Worm (Caenorhabditis elegans) whole organism, L4 larva: ENCODE results near the gene sra-38.

Experiments used
- F10B5.3 ChIP-seq: sonication (generic microtip); optimal IDR thresholded peaks from 2 replicates; lab custom pipeline; 2016; ENCODE audit warnings: mild to moderate bottlenecking, missing genetic modification characterization, missing compliant biosample characterization
- F26F4.8 ChIP-seq: fragments of 200-800 bp; sonication (Bioruptor generic); conservative IDR thresholded peaks from 2 replicates; pipeline ENCODE4 v1.3.6; 2022; ENCODE audit warnings: missing genetic modification characterization, missing compliant biosample characterization
- F49E8.2 ChIP-seq: sonication (generic microtip); optimal IDR thresholded peaks from 2 replicates; lab custom pipeline; 2016; ENCODE audit warnings: missing compliant biosample characterization, mild to moderate bottlenecking, missing genetic modification characterization, borderline replicate concordance
- T20F7.1 ChIP-seq: fragments of 200-800 bp; sonication (Bioruptor generic); optimal IDR thresholded peaks from 2 replicates; lab custom pipeline; 2018; ENCODE audit warnings: mild to moderate bottlenecking, missing genetic modification characterization, missing compliant biosample characterization
- arid-1 ChIP-seq: fragments of 200-800 bp; sonication (Bioruptor generic); conservative IDR thresholded peaks from 2 replicates; pipeline ENCODE4 v1.3.6; 2022; ENCODE audit warnings: missing genetic modification reagents, missing genetic modification characterization, missing compliant biosample characterization
- attf-4 ChIP-seq: sonication (generic microtip); optimal IDR thresholded peaks from 3 replicates; lab custom pipeline; 2017; ENCODE audit warnings: missing biosample characterization, missing genetic modification characterization
- ceh-20 ChIP-seq: fragments of 200-800 bp; sonication (Bioruptor generic); IDR thresholded peaks from 2 replicates; pipeline ENCODE4 v1.3.6; 2022; ENCODE audit warnings: missing genetic modification reagents, missing genetic modification characterization, missing compliant biosample characterization
- ceh-28 ChIP-seq: fragments of 150-350 bp; optimal IDR thresholded peaks from 2 replicates; lab custom pipeline; 2014; ENCODE audit warnings: missing biosample characterization, missing genetic modification reagents, missing genetic modification characterization
- ceh-44 ChIP-seq: fragments of 200-800 bp; sonication (Bioruptor generic); IDR thresholded peaks from 2 replicates; pipeline ENCODE4 v1.3.6; 2022; ENCODE audit warnings: missing genetic modification reagents, missing genetic modification characterization, missing compliant biosample characterization
- ceh-62 ChIP-seq: sonication (generic microtip); optimal IDR thresholded peaks from 2 replicates; lab custom pipeline; 2017; ENCODE audit warnings: missing biosample characterization, missing genetic modification characterization
- ces-1 ChIP-seq: fragments of 150-350 bp; sonication (generic microtip); optimal IDR thresholded peaks from 4 replicates; lab custom pipeline; 2014; ENCODE audit warnings: missing biosample characterization, missing genetic modification reagents, missing genetic modification characterization
- daf-16 ChIP-seq, 3 experiments: sonication (generic microtip); optimal IDR thresholded peaks; 2 replicates each; lab custom pipeline; 2016 to 2017; ENCODE audit warnings: missing genetic modification characterization in 3 of 3, missing genetic modification reagents in 3 of 3, mild to moderate bottlenecking in 2 of 3, missing compliant biosample characterization in 2 of 3, missing biosample characterization in 1 of 3, moderate library complexity in 1 of 3
- dmd-6 ChIP-seq: fragments of 200-800 bp; sonication (Bioruptor generic); IDR thresholded peaks from 2 replicates; pipeline ENCODE4 v1.3.6; 2022; ENCODE audit warnings: missing genetic modification reagents, missing genetic modification characterization, missing compliant biosample characterization
- dmd-9 ChIP-seq: fragments of 200-800 bp; sonication (Bioruptor generic); IDR thresholded peaks from 2 replicates; pipeline ENCODE4 v1.3.6; 2022; ENCODE audit warnings: missing genetic modification reagents, missing genetic modification characterization, missing compliant biosample characterization
- dpl-1 ChIP-seq: fragments of 150-350 bp; optimal IDR thresholded peaks from 2 replicates; lab custom pipeline; 2014; ENCODE audit warnings: missing biosample characterization, missing genetic modification reagents, missing genetic modification characterization
- duxl-1 ChIP-seq: sonication (generic microtip); optimal IDR thresholded peaks from 2 replicates; lab custom pipeline; 2016; ENCODE audit warnings: mild to moderate bottlenecking, missing genetic modification characterization, moderate library complexity, missing compliant biosample characterization; ENCODE audit not compliant: poor library complexity
- dve-1 ChIP-seq: sonication (generic microtip); optimal IDR thresholded peaks from 2 replicates; lab custom pipeline; 2017; ENCODE audit warnings: antibody characterized with exemption, mild to moderate bottlenecking, missing genetic modification characterization, missing compliant biosample characterization; ENCODE audit not compliant: insufficient read depth
- egl-43 ChIP-seq: fragments of 200-800 bp; sonication (Bioruptor generic); IDR thresholded peaks from 2 replicates; pipeline ENCODE4 v1.3.6; 2022; ENCODE audit warnings: missing genetic modification reagents, missing genetic modification characterization, missing compliant biosample characterization
- fos-1 ChIP-seq: fragments of 150-350 bp; optimal IDR thresholded peaks from 2 replicates; lab custom pipeline; 2014; ENCODE audit warnings: missing biosample characterization, missing genetic modification characterization
- gei-8 ChIP-seq: fragments of 200-800 bp; sonication (Bioruptor generic); optimal IDR thresholded peaks from 2 replicates; lab custom pipeline; 2018; ENCODE audit warnings: mild to moderate bottlenecking, missing genetic modification characterization, missing compliant biosample characterization
- hlh-11 ChIP-seq: fragments of 200-800 bp; sonication (Bioruptor generic); optimal IDR thresholded peaks from 2 replicates; lab custom pipeline; 2018; ENCODE audit warnings: mild to moderate bottlenecking, missing genetic modification characterization, missing compliant biosample characterization
- hlh-30 ChIP-seq: sonication (generic microtip); optimal IDR thresholded peaks from 2 replicates; lab custom pipeline; 2017; ENCODE audit warnings: antibody characterized with exemption, mild to moderate bottlenecking, missing genetic modification characterization, missing compliant biosample characterization; ENCODE audit not compliant: insufficient read depth
- hmg-1.1 ChIP-seq: fragments of 200-800 bp; sonication (Bioruptor generic); IDR thresholded peaks from 2 replicates; pipeline ENCODE4 v1.3.6; 2022; ENCODE audit warnings: missing genetic modification reagents, missing genetic modification characterization, missing compliant biosample characterization
- lim-7 ChIP-seq: fragments of 200-800 bp; sonication (Bioruptor generic); IDR thresholded peaks from 2 replicates; pipeline ENCODE4 v1.3.6; 2022; ENCODE audit warnings: missing genetic modification characterization, missing compliant biosample characterization
- lin-1 ChIP-seq: fragments of 200-800 bp; sonication (Bioruptor generic); IDR thresholded peaks from 2 replicates; pipeline ENCODE4 v1.3.6; 2022; ENCODE audit warnings: missing genetic modification reagents, missing genetic modification characterization, missing compliant biosample characterization
- lin-13 ChIP-seq: fragments of 150-350 bp; optimal IDR thresholded peaks from 2 replicates; lab custom pipeline; 2014; ENCODE audit warnings: missing biosample characterization, missing genetic modification reagents, missing genetic modification characterization
- lin-38 ChIP-seq: fragments of 200-800 bp; sonication (Bioruptor generic); IDR thresholded peaks from 2 replicates; pipeline ENCODE4 v1.3.6; 2022; ENCODE audit warnings: missing genetic modification reagents, missing genetic modification characterization, missing compliant biosample characterization
- lin-39 ChIP-seq: fragments of 150-350 bp; optimal IDR thresholded peaks from 2 replicates; lab custom pipeline; 2014; ENCODE audit warnings: missing biosample characterization, missing genetic modification reagents, missing genetic modification characterization
- mdl-1 ChIP-seq, 2 experiments: fragments of 150-350 bp in 1 of 2; sonication (generic microtip) in 1 of 2; optimal IDR thresholded peaks; 2 replicates each; lab custom pipeline; 2014 to 2017; ENCODE audit warnings: missing biosample characterization in 2 of 2, missing genetic modification characterization in 2 of 2
- mdt-29 ChIP-seq: fragments of 200-800 bp; sonication (Bioruptor generic); IDR thresholded peaks from 2 replicates; pipeline ENCODE4 v1.3.6; 2022; ENCODE audit warnings: missing genetic modification reagents, missing genetic modification characterization, missing compliant biosample characterization
- mxl-2 ChIP-seq: fragments of 200-800 bp; sonication (Bioruptor generic); conservative IDR thresholded peaks from 2 replicates; pipeline ENCODE4 v1.3.6; 2022; ENCODE audit warnings: missing genetic modification reagents, missing genetic modification characterization, missing compliant biosample characterization
- mxl-3 ChIP-seq: fragments of 200-800 bp; sonication (Bioruptor generic); optimal IDR thresholded peaks from 2 replicates; lab custom pipeline; 2018; ENCODE audit warnings: mild to moderate bottlenecking, missing genetic modification characterization, missing compliant biosample characterization
- nhr-10 ChIP-seq: fragments of 150-350 bp; optimal IDR thresholded peaks from 2 replicates; lab custom pipeline; 2014; ENCODE audit warnings: missing biosample characterization, missing genetic modification characterization
- nhr-25 ChIP-seq: sonication (generic microtip); optimal IDR thresholded peaks from 2 replicates; lab custom pipeline; 2017; ENCODE audit warnings: missing genetic modification characterization, mild to moderate bottlenecking, missing compliant biosample characterization, antibody characterized with exemption, moderate library complexity, borderline replicate concordance; ENCODE audit not compliant: insufficient read depth
- nhr-28 ChIP-seq: fragments of 150-350 bp; optimal IDR thresholded peaks from 2 replicates; lab custom pipeline; 2014; ENCODE audit warnings: missing biosample characterization, missing genetic modification characterization
- nhr-6 ChIP-seq: fragments of 150-350 bp; optimal IDR thresholded peaks from 2 replicates; lab custom pipeline; 2014; ENCODE audit warnings: missing biosample characterization, missing genetic modification characterization
- nhr-76 ChIP-seq: fragments of 150-350 bp; optimal IDR thresholded peaks from 2 replicates; lab custom pipeline; 2014; ENCODE audit warnings: missing biosample characterization, missing genetic modification characterization
- nhr-77 ChIP-seq: fragments of 150-350 bp; optimal IDR thresholded peaks from 2 replicates; lab custom pipeline; 2014; ENCODE audit warnings: missing biosample characterization, missing genetic modification characterization
- pqm-1 ChIP-seq: sonication (generic microtip); optimal IDR thresholded peaks from 2 replicates; lab custom pipeline; 2017; ENCODE audit warnings: missing biosample characterization, missing genetic modification characterization
- saeg-2 ChIP-seq: fragments of 200-800 bp; sonication (Bioruptor generic); IDR thresholded peaks from 2 replicates; pipeline ENCODE4 v1.3.6; 2022; ENCODE audit warnings: missing genetic modification reagents, missing genetic modification characterization, missing compliant biosample characterization
- set-16 ChIP-seq: fragments of 200-800 bp; sonication (Bioruptor generic); IDR thresholded peaks from 2 replicates; pipeline ENCODE4 v1.3.6; 2022; ENCODE audit warnings: missing genetic modification reagents, missing genetic modification characterization, missing compliant biosample characterization
- unc-62 ChIP-seq, 3 experiments: fragments of 150-350 bp in 1 of 3; sonication (generic microtip); optimal IDR thresholded peaks in 2 of 3; peaks in 1 of 3; 1 replicate in 1 of 3; 2 replicates in 2 of 3; lab custom pipeline; 2014 to 2017; ENCODE audit warnings: missing biosample characterization in 3 of 3, missing genetic modification characterization in 3 of 3, missing genetic modification reagents in 3 of 3, missing genotype in 1 of 3
- zip-2 ChIP-seq: fragments of 150-350 bp; optimal IDR thresholded peaks from 2 replicates; lab custom pipeline; 2014; ENCODE audit warnings: missing biosample characterization, missing genetic modification characterization
- ztf-11 ChIP-seq: fragments of 150-350 bp; optimal IDR thresholded peaks from 2 replicates; lab custom pipeline; 2014; ENCODE audit warnings: missing biosample characterization, missing genetic modification characterization

The sra-38 gene

ce11 chrX:13937350-13937749 is 37.4 kb upstream of the sra-38 start:
- TF ChIP-seq ztf-11 (tag; lab: Kevin White, UChicago) (no peak), nhr-28 (tag; lab: Kevin White, UChicago) (peak; percentile 32), F26F4.8 (no peak), dmd-6 (GFP tag; lab: Robert Waterston, UW) (peak; percentile 67), hlh-11 (peak; percentile 55), nhr-25 (tag; lab: Kevin White, UChicago) (no peak), unc-62 (GFP tag; optimal IDR thresholded peaks at IDR 0.05 in 1 of 2; lab: Kevin White, UChicago) (peak in 1 of 2 experiments; percentile 84), unc-62 (tag; optimal IDR thresholded peaks at IDR 0.05; lab: Kevin White, UChicago) (no peak), pqm-1 (tag; lab: Kevin White, UChicago) (peak; percentile 88), dve-1 (tag; lab: Kevin White, UChicago) (peak; percentile 44), daf-16 (GFP tag; optimal IDR thresholded peaks at IDR 0.05; lab: Kevin White, UChicago) (no peak), daf-16 (tag; optimal IDR thresholded peaks at IDR 0.05; lab: Kevin White, UChicago) (peak; percentile 39)

DNA sequence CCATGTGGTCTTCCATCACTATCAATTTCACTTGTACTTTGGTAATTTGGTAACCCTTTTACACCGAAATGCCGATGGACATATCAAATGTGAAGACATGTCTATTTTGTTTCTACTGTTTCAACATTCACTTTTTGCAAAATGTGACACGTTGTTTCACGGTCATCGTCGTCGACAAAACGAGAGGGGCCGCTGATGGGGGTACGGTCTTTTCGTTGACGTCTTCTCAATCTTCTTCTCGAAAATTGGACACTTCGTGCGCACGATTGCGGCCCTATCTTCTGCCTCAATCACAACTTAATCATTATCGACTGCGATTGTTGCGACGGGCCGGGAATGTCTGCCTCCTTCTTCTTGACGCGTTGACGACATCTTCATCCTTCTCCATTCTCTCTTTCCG is 36.8 kb upstream of the sra-38 start:
- TF ChIP-seq gei-8 (GFP tag; lab: Kevin White, UChicago), result no peak
- no peak for TF ChIP-seq set-16
- no peak for TF ChIP-seq lin-39 (tag; lab: Kevin White, UChicago)
- TF ChIP-seq nhr-76, result no peak
- TF ChIP-seq ces-1, result no peak
- TF ChIP-seq hmg-1.1 (GFP tag; lab: Robert Waterston, UW), result no peak
- TF ChIP-seq ceh-44 (GFP tag; lab: Robert Waterston, UW), result no peak
- no peak for TF ChIP-seq F10B5.3 (tag; lab: Kevin White, UChicago)
- TF ChIP-seq nhr-77, result no peak
- no peak for TF ChIP-seq lin-38
- TF ChIP-seq hlh-30 (tag; lab: Kevin White, UChicago), result no peak
- TF ChIP-seq F49E8.2 (tag; lab: Kevin White, UChicago), result no peak
- peak; percentile 23 for TF ChIP-seq hlh-11
- peak; percentile 4 for TF ChIP-seq nhr-28 (tag; lab: Kevin White, UChicago)
- TF ChIP-seq duxl-1 (tag; lab: Kevin White, UChicago), result no peak
- TF ChIP-seq mdt-29 (GFP tag; lab: Robert Waterston, UW), result no peak
- TF ChIP-seq mxl-2, result no peak
- no peak for TF ChIP-seq ceh-62
- TF ChIP-seq T20F7.1 (GFP tag; lab: Kevin White, UChicago), result no peak
- TF ChIP-seq dmd-9 (GFP tag; lab: Robert Waterston, UW), result no peak
- TF ChIP-seq lin-1, result no peak
- TF ChIP-seq unc-62 (GFP tag; optimal IDR thresholded peaks at IDR 0.05 in 1 of 2; lab: Kevin White, UChicago), result peak in 1 of 2 experiments; percentile 79
- no peak for TF ChIP-seq unc-62 (tag; optimal IDR thresholded peaks at IDR 0.05; lab: Kevin White, UChicago)
- peak; percentile 50 for TF ChIP-seq mxl-3 (GFP tag; lab: Kevin White, UChicago)
- no peak for TF ChIP-seq arid-1 (GFP tag; lab: Robert Waterston, UW)
- TF ChIP-seq ceh-28, result no peak
- TF ChIP-seq nhr-10, result no peak
- TF ChIP-seq mdl-1 (tag; optimal IDR thresholded peaks at IDR 0.05; lab: Kevin White, UChicago), result no peak

DNA sequence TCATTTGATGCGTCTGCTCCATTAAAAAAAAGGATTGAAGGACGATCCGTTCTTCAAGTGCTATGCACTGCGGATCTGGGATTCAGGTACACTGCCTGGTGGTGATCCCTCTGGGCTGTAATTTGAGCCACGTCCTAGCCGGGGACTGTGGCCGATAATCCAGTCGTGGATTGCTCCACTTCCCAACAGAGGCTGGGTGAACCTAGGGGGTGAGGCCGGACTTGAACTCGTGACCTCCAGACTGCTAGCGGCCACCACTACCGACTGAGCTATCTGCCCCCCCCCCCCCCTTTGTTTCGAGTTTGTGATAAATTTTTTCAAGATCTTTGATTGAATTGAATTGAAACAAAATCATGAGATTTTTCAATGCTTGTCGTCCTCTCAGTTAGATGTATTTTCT is 35.7 kb upstream of the sra-38 start:
- TF ChIP-seq set-16, result peak; percentile 83
- 0 out of 2 replicates have a peak, but pooled peaks have one; percentile 9 for TF ChIP-seq ceh-44 (GFP tag; lab: Robert Waterston, UW)

- TF ChIP-seq set-16 (no peak), zip-2 (no peak), saeg-2 (GFP tag; lab: Robert Waterston, UW) (no peak), egl-43 (GFP tag; lab: Robert Waterston, UW) (no peak), ceh-20 (GFP tag; lab: Robert Waterston, UW) (no peak), mxl-2 (no peak), fos-1 (tag; lab: Kevin White, UChicago) (no peak), dpl-1 (no peak), lim-7 (GFP tag; lab: Robert Waterston, UW) (no peak), lin-13 (GFP tag; lab: Kevin White, UChicago) (no peak), attf-4 (tag; lab: Kevin White, UChicago) (no peak), ceh-62 (no peak), daf-16 (GFP tag; optimal IDR thresholded peaks at IDR 0.05; lab: Kevin White, UChicago) (no peak), daf-16 (tag; optimal IDR thresholded peaks at IDR 0.05; lab: Kevin White, UChicago) (no peak), nhr-6 (tag; lab: Kevin White, UChicago) (no peak), ceh-44 (GFP tag; lab: Robert Waterston, UW) (no peak)
These were observed 34.6 kb upstream of the sra-38 start, which contains the start of gene elt-3 for ce11 chrX:13934574-13934973. elt-3 (plus strand) TSS chrX:13934874.
